Fruit fly (Drosophila melanogaster) whole organism: Measurements from ENCODE around the gene CG7091.

Source experiments
- CG8478 ChIP-seq: fragments of >200 bp; optimal IDR thresholded peaks from 2 replicates; lab custom pipeline; 2018; ENCODE audit warnings: inconsistent platforms
- EcR ChIP-seq, 2 experiments: fragments of >200 bp; optimal IDR thresholded peaks; 2 replicates each; lab custom pipeline; 2017; ENCODE audit warnings: missing biosample characterization in 2 of 2, missing genetic modification characterization in 2 of 2, missing genetic modification reagents in 2 of 2
- pan ChIP-seq: fragments of >200 bp; optimal IDR thresholded peaks from 2 replicates; lab custom pipeline; 2017
- psq ChIP-seq: fragments of >200 bp; optimal IDR thresholded peaks from 2 replicates; lab custom pipeline; 2017
- usp ChIP-seq: fragments of >200 bp; optimal IDR thresholded peaks from 2 replicates; lab custom pipeline; 2017; ENCODE audit warnings: missing biosample characterization, missing genetic modification characterization, mixed read lengths

dm6 chr3R:13015402-13015801 is 37.6 kb downstream of the CG7091 start:
- TF ChIP-seq psq (lab: Kevin White, UChicago) (no peak), CG8478 (lab: Kevin White, UChicago) (no peak), usp (no peak), EcR (GFP tag; optimal IDR thresholded peaks at IDR 0.05; lab: Kevin White, UChicago) (no peak), pan (no peak)
